Fruit fly (Drosophila melanogaster): ENCODE results near the gene CG8945.
A peak's percentile ranks its signal among the peaks of the same experiment; 100 is the strongest.

Gene CG8945

DNA sequence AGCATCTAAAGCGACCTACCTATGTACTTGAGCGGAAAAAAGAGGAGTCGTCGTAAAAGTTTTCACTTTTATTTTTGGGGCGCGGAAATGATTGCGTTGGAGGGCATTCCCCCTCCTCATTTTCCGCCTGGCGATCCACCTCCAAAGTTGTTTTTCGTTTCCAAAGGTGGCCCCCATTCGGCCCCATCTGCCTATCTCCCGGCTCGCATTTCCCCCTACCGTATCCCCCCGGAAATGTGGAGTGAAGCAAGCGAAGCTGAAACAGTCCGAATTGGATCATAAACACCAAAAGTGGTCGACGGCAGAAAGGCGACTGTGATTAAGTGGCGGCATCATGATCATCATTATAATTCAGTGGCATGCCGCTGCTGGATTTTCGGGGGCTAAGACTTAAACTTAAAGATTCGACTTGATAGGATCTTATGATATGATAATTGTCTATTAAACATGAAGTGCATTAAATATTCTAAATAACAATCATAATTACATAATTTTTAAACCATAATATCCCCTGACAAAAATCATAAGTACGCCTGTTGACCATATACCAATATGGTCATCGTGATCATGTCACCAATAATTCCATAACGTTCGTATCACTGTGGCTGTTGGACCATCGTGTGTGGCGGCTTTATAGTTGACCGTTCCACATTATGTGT is 36.2 kb upstream of the CG8945 start (continued):
- TF ChIP-seq CG43689 (GFP tag; IDR thresholded peaks at IDR 0.05): peak; percentile 72
- TF ChIP-seq CG13624 (GFP tag; optimal IDR thresholded peaks at IDR 0.05): peak; percentile 29
- TF ChIP-seq dimm (GFP tag; IDR thresholded peaks at IDR 0.05): peak; percentile 50; the same call in 1 of the 2 replicates
- peak in 1 of 2 experiments; percentile 77 for TF ChIP-seq Eip74EF (GFP tag; optimal IDR thresholded peaks at IDR 0.05)
- peak; percentile 71 for TF ChIP-seq cwo (GFP tag; optimal IDR thresholded peaks at IDR 0.05)
- TF ChIP-seq CG12299 (tag; optimal IDR thresholded peaks at IDR 0.05): peak; percentile 58
- no peak for TF ChIP-seq Bdp1 (GFP tag; optimal IDR thresholded peaks at IDR 0.05)
- no peak for TF ChIP-seq vnd (GFP tag; IDR thresholded peaks at IDR 0.05; ENCODE audit: partially characterized antibody)
- TF ChIP-seq CG12942 (GFP tag; optimal IDR thresholded peaks at IDR 0.05): peak; percentile 63
- TF ChIP-seq BtbVII (GFP tag; optimal IDR thresholded peaks at IDR 0.05): peak; percentile 64
- TF ChIP-seq CG9437 (GFP tag; optimal IDR thresholded peaks at IDR 0.05): peak; percentile 47
- peak; percentile 20 for TF ChIP-seq Dip3 (GFP tag; optimal IDR thresholded peaks at IDR 0.05)
- TF ChIP-seq CG34422 (GFP tag; IDR thresholded peaks at IDR 0.05): 0 out of 3 replicates have a peak, but pooled peaks have one; percentile 60
- TF ChIP-seq Gug (GFP tag; IDR thresholded peaks at IDR 0.05): peak; percentile 37; the same call in 1 of the 4 replicates
- TF ChIP-seq CG18619 (GFP tag; optimal IDR thresholded peaks at IDR 0.05): peak; percentile 63
- TF ChIP-seq ro (GFP tag; IDR thresholded peaks at IDR 0.05): peak; percentile 21; the same call in 1 of the 2 replicates
- TF ChIP-seq CG11560 (tag; IDR thresholded peaks at IDR 0.05): peak; percentile 46; the same call in 1 of the 3 replicates
- TF ChIP-seq scrt (GFP tag; optimal IDR thresholded peaks at IDR 0.05): peak; percentile 42
- peak; percentile 79 for TF ChIP-seq Xbp1 (GFP tag; optimal IDR thresholded peaks at IDR 0.05)
- TF ChIP-seq toy (GFP tag; IDR thresholded peaks at IDR 0.05): no peak
- TF ChIP-seq PHDP (tag; optimal IDR thresholded peaks at IDR 0.05): peak; percentile 82
- no peak for TF ChIP-seq knrl (GFP tag; IDR thresholded peaks at IDR 0.05; ENCODE audit: partially characterized antibody)
- TF ChIP-seq wor (GFP tag; IDR thresholded peaks at IDR 0.05): 0 out of 2 replicates have a peak, but pooled peaks have one; percentile 49
- TF ChIP-seq D19B (GFP tag; optimal IDR thresholded peaks at IDR 0.05): peak; percentile 41
- peak; percentile 0 for TF ChIP-seq MTF-1 (GFP tag; optimal IDR thresholded peaks at IDR 0.05; ENCODE audit: borderline replicate concordance)
- TF ChIP-seq CG9797 (GFP tag; optimal IDR thresholded peaks at IDR 0.05): no peak
- TF ChIP-seq CG6272 (GFP tag; IDR thresholded peaks at IDR 0.05): peak; percentile 47; the same call in 1 of the 2 replicates
- peak; percentile 51 for TF ChIP-seq bab2 (GFP tag; optimal IDR thresholded peaks at IDR 0.05)
- no peak for TF ChIP-seq lbe (GFP tag; optimal IDR thresholded peaks at IDR 0.05)
- TF ChIP-seq pb (GFP tag; optimal IDR thresholded peaks at IDR 0.05): no peak
- TF ChIP-seq Stat92E (GFP tag; optimal IDR thresholded peaks at IDR 0.05): no peak
- TF ChIP-seq nau (GFP tag; optimal IDR thresholded peaks at IDR 0.05): peak; percentile 62
- TF ChIP-seq Atf6 (GFP tag; IDR thresholded peaks at IDR 0.05): peak; percentile 62; the same call in 1 of the 2 replicates
- TF ChIP-seq CG4617 (GFP tag; optimal IDR thresholded peaks at IDR 0.05; ENCODE audit: borderline replicate concordance): no peak
- TF ChIP-seq Rx (GFP tag; IDR thresholded peaks at IDR 0.05): peak; percentile 39; the same call in 1 of the 2 replicates
- TF ChIP-seq C15 (GFP tag; IDR thresholded peaks at IDR 0.05): peak; percentile 49; the same call in 1 of the 3 replicates
- TF ChIP-seq mam (GFP tag; optimal IDR thresholded peaks at IDR 0.05): peak; percentile 29
- no peak for TF ChIP-seq CG4328 (GFP tag; optimal IDR thresholded peaks at IDR 0.05)
- TF ChIP-seq CG14050 (GFP tag; IDR thresholded peaks at IDR 0.05): peak; percentile 73; the same call in 2 of the 3 replicates
- TF ChIP-seq CG14441 (GFP tag; IDR thresholded peaks at IDR 0.05): peak; percentile 74
- peak; percentile 56; the same call in 1 of the 2 replicates for TF ChIP-seq ap (GFP tag; IDR thresholded peaks at IDR 0.05)
- peak; percentile 22 for TF ChIP-seq crc (GFP tag; optimal IDR thresholded peaks at IDR 0.05)
- no peak for TF ChIP-seq unc-4 (GFP tag; IDR thresholded peaks at IDR 0.05; ENCODE audit: partially characterized antibody)
- no peak for TF ChIP-seq HLH4C (GFP tag; IDR thresholded peaks at IDR 0.05; ENCODE audit: partially characterized antibody)
- peak; percentile 39 for TF ChIP-seq CG30431 (GFP tag; optimal IDR thresholded peaks at IDR 0.05)
- peak; percentile 61 for TF ChIP-seq az2 (GFP tag; optimal IDR thresholded peaks at IDR 0.05)
- no peak for TF ChIP-seq D (optimal IDR thresholded peaks at IDR 0.05)
- peak; percentile 61 for TF ChIP-seq D (GFP tag; optimal IDR thresholded peaks at IDR 0.05)
- peak; percentile 76 for TF ChIP-seq ranshi (GFP tag; IDR thresholded peaks at IDR 0.05)
